Fruit fly (Drosophila melanogaster) whole organism, embryonic: ENCODE data around the gene eIF1.

Experiments
- ATbp ChIP-seq: fragments of 200-800 bp; sonication (Bioruptor generic); optimal IDR thresholded peaks from 2 replicates; lab custom pipeline; 2017; ENCODE audit warnings: missing biosample characterization, mild to moderate bottlenecking, missing genetic modification characterization, missing genetic modification reagents
- Atf6 ChIP-seq: fragments of 200-800 bp; sonication (Bioruptor generic); IDR thresholded peaks from 2 replicates; pipeline ENCODE4 v1.3.6; 2022; ENCODE audit warnings: missing biosample characterization, missing genetic modification characterization
- CG10959 ChIP-seq: fragments of 200-800 bp; sonication (Bioruptor generic); IDR thresholded peaks from 2 replicates; pipeline ENCODE4 v1.3.6; 2022; ENCODE audit warnings: missing biosample characterization, missing genetic modification characterization
- CG12744 ChIP-seq: fragments of 200-800 bp; sonication (Bioruptor generic); optimal IDR thresholded peaks from 2 replicates; lab custom pipeline; 2016; ENCODE audit warnings: missing biosample characterization, missing genetic modification characterization
- CG13123 ChIP-seq: fragments of 200-800 bp; sonication (Bioruptor generic); optimal IDR thresholded peaks from 2 replicates; lab custom pipeline; 2016; ENCODE audit warnings: missing biosample characterization, missing genetic modification characterization
- CG13424 ChIP-seq: fragments of 200-800 bp; sonication (Bioruptor generic); optimal IDR thresholded peaks from 2 replicates; lab custom pipeline; 2019; ENCODE audit warnings: missing biosample characterization, mild to moderate bottlenecking, missing genetic modification characterization, moderate library complexity
- CG1647 ChIP-seq: fragments of 200-800 bp; sonication (Bioruptor generic); optimal IDR thresholded peaks from 3 replicates; lab custom pipeline; 2016; ENCODE audit warnings: missing biosample characterization, missing genetic modification characterization
- CG17568 ChIP-seq: fragments of 200-800 bp; sonication (Bioruptor generic); optimal IDR thresholded peaks from 2 replicates; lab custom pipeline; 2018; ENCODE audit warnings: missing biosample characterization, mild to moderate bottlenecking, missing genetic modification characterization, moderate library complexity
- CG17912 ChIP-seq: fragments of 200-800 bp; sonication (Bioruptor generic); optimal IDR thresholded peaks from 2 replicates; lab custom pipeline; 2018; ENCODE audit warnings: missing biosample characterization, mild to moderate bottlenecking, missing genetic modification characterization
- CG18011 ChIP-seq: fragments of 200-800 bp; sonication (Bioruptor generic); optimal IDR thresholded peaks from 2 replicates; lab custom pipeline; 2017; ENCODE audit warnings: missing biosample characterization, missing genetic modification characterization, mild to moderate bottlenecking, moderate library complexity, missing genotype
- CG2120 ChIP-seq: fragments of 200-800 bp; sonication (Bioruptor generic); optimal IDR thresholded peaks from 3 replicates; lab custom pipeline; 2016; ENCODE audit warnings: missing biosample characterization, missing genetic modification characterization
- CG32532 ChIP-seq: fragments of 200-800 bp; sonication (Bioruptor generic); IDR thresholded peaks from 2 replicates; pipeline ENCODE4 v1.3.6; 2022; ENCODE audit warnings: missing biosample characterization, missing genetic modification characterization
- CG3281 ChIP-seq: fragments of 200-800 bp; sonication (Bioruptor generic); optimal IDR thresholded peaks from 3 replicates; lab custom pipeline; 2017; ENCODE audit warnings: missing biosample characterization, mild to moderate bottlenecking, missing genetic modification characterization
- CG8924 ChIP-seq: fragments of 200-800 bp; optimal IDR thresholded peaks from 3 replicates; lab custom pipeline; 2019; ENCODE audit warnings: missing biosample characterization, mild to moderate bottlenecking, missing genetic modification characterization, moderate library complexity
- CG9932 ChIP-seq: fragments of 200-800 bp; sonication (Bioruptor generic); IDR thresholded peaks from 2 replicates; pipeline ENCODE4 v1.3.6; 2022; ENCODE audit warnings: missing biosample characterization, missing genetic modification characterization
- Drgx ChIP-seq: fragments of 200-800 bp; sonication (Bioruptor generic); IDR thresholded peaks from 2 replicates; pipeline ENCODE4 v1.3.6; 2022; ENCODE audit warnings: missing biosample characterization, missing genetic modification characterization
- Ets97D ChIP-seq: fragments of 200-800 bp; sonication (Bioruptor generic); optimal IDR thresholded peaks from 3 replicates; lab custom pipeline; 2016; ENCODE audit warnings: missing biosample characterization, missing genetic modification characterization
- H15 ChIP-seq: fragments of 200-800 bp; sonication (Bioruptor generic); IDR thresholded peaks from 3 replicates; pipeline ENCODE4 v1.3.6; 2022; ENCODE audit warnings: missing biosample characterization, missing genetic modification characterization
- HmgZ ChIP-seq: fragments of 200-800 bp; sonication (Bioruptor generic); optimal IDR thresholded peaks from 2 replicates; lab custom pipeline; 2018; ENCODE audit warnings: missing biosample characterization, mild to moderate bottlenecking, missing genetic modification characterization
- Hmr ChIP-seq: fragments of 200-800 bp; sonication (Bioruptor generic); optimal IDR thresholded peaks from 3 replicates; lab custom pipeline; 2017; ENCODE audit warnings: mild to moderate bottlenecking, missing biosample characterization, missing genetic modification reagents, missing genetic modification characterization
- Kr ChIP-seq: fragments of 200-800 bp; sonication (Bioruptor generic); optimal IDR thresholded peaks from 2 replicates; lab custom pipeline; 2017; ENCODE audit warnings: missing biosample characterization, mild to moderate bottlenecking, missing genetic modification characterization
- Stat92E ChIP-seq, 3 experiments: fragments of >200 bp in 2 of 3; fragments of 200-800 bp in 1 of 3; sonication (Bioruptor generic) in 1 of 3; optimal IDR thresholded peaks; 2 replicates each; lab custom pipeline; 2017 to 2019; ENCODE audit warnings: missing biosample characterization in 3 of 3, missing genetic modification characterization in 3 of 3, mild to moderate bottlenecking in 1 of 3, moderate library complexity in 1 of 3
- Vsx1 ChIP-seq: fragments of 200-800 bp; sonication (Bioruptor generic); optimal IDR thresholded peaks from 2 replicates; lab custom pipeline; 2017; ENCODE audit warnings: missing biosample characterization, mild to moderate bottlenecking, missing genetic modification characterization, missing genetic modification reagents
- ara ChIP-seq: fragments of 200-800 bp; sonication (Bioruptor generic); IDR thresholded peaks from 2 replicates; pipeline ENCODE4 v1.3.6; 2022; ENCODE audit warnings: missing biosample characterization, missing genetic modification characterization
- bbx ChIP-seq: fragments of 200-800 bp; sonication (Bioruptor generic); IDR thresholded peaks from 2 replicates; pipeline ENCODE4 v1.3.6; 2022; ENCODE audit warnings: missing biosample characterization, missing genetic modification characterization; ENCODE audit not compliant: partially characterized antibody
- bcd ChIP-seq: fragments of 200-800 bp; sonication (Bioruptor generic); optimal IDR thresholded peaks from 2 replicates; lab custom pipeline; 2017; ENCODE audit warnings: missing biosample characterization, mild to moderate bottlenecking, missing genetic modification characterization
- bsh ChIP-seq, 2 experiments: fragments of 200-800 bp; sonication (Bioruptor generic); optimal IDR thresholded peaks; 2 replicates each; lab custom pipeline; 2017 to 2018; ENCODE audit warnings: mild to moderate bottlenecking in 2 of 2, missing biosample characterization in 2 of 2, missing genetic modification characterization in 2 of 2, moderate library complexity in 1 of 2
- caup ChIP-seq: fragments of 200-800 bp; sonication (Bioruptor generic); optimal IDR thresholded peaks from 3 replicates; lab custom pipeline; 2017; ENCODE audit warnings: missing biosample characterization, mild to moderate bottlenecking, missing genetic modification characterization, moderate library complexity; ENCODE audit not compliant: severe bottlenecking
- chif ChIP-seq, 2 experiments: fragments of 200-800 bp; sonication (Bioruptor generic); optimal IDR thresholded peaks; 3 replicates each; lab custom pipeline; 2016; ENCODE audit warnings: missing biosample characterization in 2 of 2, missing genetic modification characterization in 2 of 2
- chm ChIP-seq: fragments of 200-800 bp; sonication (Bioruptor generic); IDR thresholded peaks from 2 replicates; pipeline ENCODE4 v1.3.6; 2022; ENCODE audit warnings: missing biosample characterization, missing genetic modification characterization
- da ChIP-seq: fragments of 200-800 bp; sonication (Bioruptor generic); optimal IDR thresholded peaks from 2 replicates; lab custom pipeline; 2016; ENCODE audit warnings: missing biosample characterization, missing genetic modification characterization
- danr ChIP-seq: fragments of 200-800 bp; sonication (Bioruptor generic); IDR thresholded peaks from 2 replicates; pipeline ENCODE4 v1.3.6; 2022; ENCODE audit warnings: missing biosample characterization, missing genetic modification characterization
- dm ChIP-seq: fragments of 200-800 bp; sonication (Bioruptor generic); optimal IDR thresholded peaks from 3 replicates; lab custom pipeline; 2016; ENCODE audit warnings: missing biosample characterization, missing genetic modification characterization
- exex ChIP-seq: fragments of 200-800 bp; sonication (Bioruptor generic); optimal IDR thresholded peaks from 4 replicates; lab custom pipeline; 2018; ENCODE audit warnings: missing biosample characterization, mild to moderate bottlenecking, missing genetic modification characterization, moderate library complexity
- fd64A ChIP-seq: fragments of 200-800 bp; sonication (Bioruptor generic); optimal IDR thresholded peaks from 3 replicates; lab custom pipeline; 2018; ENCODE audit warnings: missing biosample characterization, mild to moderate bottlenecking, missing genetic modification characterization
- gro ChIP-seq: fragments of 200-800 bp; sonication (Bioruptor generic); optimal IDR thresholded peaks from 2 replicates; lab custom pipeline; 2016; ENCODE audit warnings: missing biosample characterization, missing genetic modification characterization
- lbe ChIP-seq: fragments of 200-800 bp; sonication (Bioruptor generic); optimal IDR thresholded peaks from 2 replicates; lab custom pipeline; 2016; ENCODE audit warnings: missing biosample characterization, mild to moderate bottlenecking, missing genetic modification characterization
- lola ChIP-seq, 3 experiments: fragments of >200 bp in 2 of 3; fragments of 200-800 bp in 1 of 3; sonication (Bioruptor generic) in 1 of 3; optimal IDR thresholded peaks; 2 replicates each; lab custom pipeline; 2017 to 2019; ENCODE audit warnings: missing biosample characterization in 3 of 3, missing genetic modification characterization in 3 of 3, mild to moderate bottlenecking in 1 of 3, moderate library complexity in 1 of 3
- maf-S ChIP-seq: fragments of 200-800 bp; sonication (Bioruptor generic); optimal IDR thresholded peaks from 2 replicates; lab custom pipeline; 2016; ENCODE audit warnings: missing biosample characterization, missing genetic modification characterization
- nom ChIP-seq: fragments of 200-800 bp; sonication (Bioruptor generic); optimal IDR thresholded peaks from 2 replicates; lab custom pipeline; 2017; ENCODE audit warnings: missing biosample characterization, missing genetic modification characterization, mild to moderate bottlenecking, moderate library complexity, missing genetic modification reagents
- oc ChIP-seq: fragments of 200-800 bp; sonication (Bioruptor generic); optimal IDR thresholded peaks from 2 replicates; lab custom pipeline; 2018; ENCODE audit warnings: missing biosample characterization, mild to moderate bottlenecking, missing genetic modification characterization, moderate library complexity
- pho ChIP-seq: fragments of 200-800 bp; sonication (Bioruptor generic); optimal IDR thresholded peaks from 2 replicates; lab custom pipeline; 2016; ENCODE audit warnings: missing biosample characterization, missing genetic modification characterization
- pita ChIP-seq: fragments of 200-800 bp; sonication (Bioruptor generic); optimal IDR thresholded peaks from 2 replicates; lab custom pipeline; 2017; ENCODE audit warnings: missing biosample characterization, mild to moderate bottlenecking, missing genetic modification characterization
- sqz ChIP-seq: fragments of 200-800 bp; sonication (Bioruptor generic); optimal IDR thresholded peaks from 3 replicates; lab custom pipeline; 2018; ENCODE audit warnings: missing biosample characterization, mild to moderate bottlenecking, missing genetic modification characterization
- stwl ChIP-seq: fragments of 200-800 bp; sonication (Bioruptor generic); optimal IDR thresholded peaks from 3 replicates; lab custom pipeline; 2018; ENCODE audit warnings: missing biosample characterization, mild to moderate bottlenecking, missing genetic modification characterization, moderate library complexity
- trem ChIP-seq: fragments of 200-800 bp; optimal IDR thresholded peaks from 3 replicates; lab custom pipeline; 2019; ENCODE audit warnings: missing biosample characterization, mild to moderate bottlenecking, missing genetic modification characterization, moderate library complexity
- ttk ChIP-seq: fragments of 200-800 bp; sonication (Bioruptor generic); IDR thresholded peaks from 2 replicates; pipeline ENCODE4 v2.1.2; 2022; ENCODE audit warnings: missing biosample characterization, missing genetic modification characterization
- zfh1 ChIP-seq: fragments of 200-800 bp; sonication (Bioruptor generic); IDR thresholded peaks from 3 replicates; pipeline ENCODE4 v1.3.6; 2022; ENCODE audit warnings: missing biosample characterization, missing genetic modification characterization

eIF1 gene

DNA sequence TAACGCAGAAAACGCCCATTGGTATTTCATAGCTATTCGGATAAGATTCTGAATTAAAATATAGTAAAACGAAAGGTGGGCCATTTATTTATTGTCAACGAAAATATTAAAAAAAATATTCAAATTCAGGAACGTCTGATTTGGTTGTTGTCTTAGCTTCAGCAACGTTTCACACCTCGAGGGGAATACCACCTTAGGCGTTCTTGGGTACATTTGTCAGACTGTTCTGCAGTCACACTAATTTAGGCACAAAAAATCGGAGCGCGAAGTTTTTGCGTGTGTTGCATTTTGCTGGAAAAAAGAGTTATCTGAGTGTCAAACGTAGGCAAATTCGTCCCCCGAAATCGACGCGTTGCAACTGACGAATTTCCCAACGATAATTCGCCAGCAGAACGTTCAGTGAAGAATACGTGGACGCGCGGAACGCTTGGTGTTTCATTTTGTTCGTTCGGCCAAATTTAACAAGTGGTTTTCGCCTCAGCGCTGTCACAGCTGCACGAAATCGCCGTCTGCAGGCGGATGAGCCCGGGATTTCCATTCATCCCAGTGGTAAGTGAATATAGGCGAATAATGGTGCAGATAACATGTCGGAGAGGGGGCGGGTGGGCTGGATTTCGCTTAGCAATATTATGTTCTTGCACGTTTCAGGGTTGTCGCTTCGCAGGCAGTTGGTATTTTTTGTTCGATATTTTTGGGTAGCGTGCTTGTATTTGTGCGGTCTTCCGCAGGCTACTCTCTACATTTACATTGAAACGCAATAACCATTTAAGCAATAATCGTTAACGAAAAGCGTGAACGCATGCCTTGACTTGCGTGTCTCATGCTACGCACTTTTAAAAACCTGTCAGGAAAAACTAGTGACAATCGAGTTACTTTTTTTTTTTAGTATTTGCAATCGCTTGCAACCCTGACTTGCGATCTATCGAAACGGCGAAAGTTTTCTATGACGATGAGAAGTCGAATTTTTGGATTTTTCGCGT, 1.9 kb downstream of the eIF1 start, which contains the start of gene Larp4B (continued):
- TF ChIP-seq pho (GFP tag; lab: Kevin White, UChicago) (no peak), CG8924 (tag; lab: Kevin White, UChicago) (peak; percentile 20), CG12744 (GFP tag; lab: Kevin White, UChicago) (no peak), da (no peak), CG17568 (GFP tag; lab: Kevin White, UChicago) (no peak), CG1647 (GFP tag; lab: Kevin White, UChicago) (no peak), chif (GFP tag; optimal IDR thresholded peaks at IDR 0.05; lab: Kevin White, UChicago) (no peak), CG10959 (GFP tag; lab: Robert Waterston, UW) (no peak), bbx (GFP tag; lab: Robert Waterston, UW) (peak; percentile 57), danr (no peak), dm (peak; percentile 80), Stat92E (GFP tag; optimal IDR thresholded peaks at IDR 0.05; lab: Kevin White, UChicago) (no peak), CG18011 (GFP tag; lab: Kevin White, UChicago) (no peak), bsh (GFP tag; optimal IDR thresholded peaks at IDR 0.05; lab: Kevin White, UChicago) (no peak), H15 (no peak), HmgZ (tag; lab: Kevin White, UChicago) (peak; percentile 61), Atf6 (no peak), Ets97D (GFP tag; lab: Kevin White, UChicago) (peak; percentile 73), stwl (tag; lab: Kevin White, UChicago) (peak; percentile 72), lola (GFP tag; optimal IDR thresholded peaks at IDR 0.05; lab: Kevin White, UChicago) (no peak), Kr (GFP tag; lab: Kevin White, UChicago) (no peak), Hmr (GFP tag; lab: Kevin White, UChicago) (peak; percentile 41), gro (peak; percentile 45), CG17912 (GFP tag; lab: Kevin White, UChicago) (no peak), ttk (GFP tag; lab: Robert Waterston, UW) (no peak), CG2120 (peak; percentile 48), fd64A (GFP tag; lab: Kevin White, UChicago) (no peak), CG13123 (no peak), ara (GFP tag; lab: Robert Waterston, UW) (no peak), exex (no peak), lbe (GFP tag; lab: Kevin White, UChicago) (peak; percentile 40), pita (GFP tag; lab: Kevin White, UChicago) (peak; percentile 86), Drgx (GFP tag; lab: Robert Waterston, UW) (no peak), trem (tag; lab: Kevin White, UChicago) (peak; percentile 75), chm (GFP tag; lab: Robert Waterston, UW) (no peak), oc (tag; lab: Kevin White, UChicago) (no peak), maf-S (GFP tag; lab: Kevin White, UChicago) (no peak), bcd (no peak), CG3281 (GFP tag; lab: Kevin White, UChicago) (peak; percentile 33), CG13424 (peak; percentile 14), ATbp (GFP tag; lab: Kevin White, UChicago) (no peak), CG9932 (GFP tag; lab: Robert Waterston, UW) (peak; percentile 50), zfh1 (GFP tag; lab: Robert Waterston, UW) (0 out of 3 replicates have a peak, but pooled peaks have one; percentile 37), nom (GFP tag; lab: Kevin White, UChicago) (peak; percentile 11), caup (GFP tag; lab: Kevin White, UChicago) (peak; percentile 16), Vsx1 (no peak), sqz (peak; percentile 77), CG32532 (GFP tag; lab: Robert Waterston, UW) (no peak)
